Worm (Caenorhabditis elegans) whole organism, young adult: ENCODE results near the gene acs-15.

Experiments
- F33H1.4 ChIP-seq: fragments of 200-800 bp; sonication (Bioruptor generic); IDR thresholded peaks from 2 replicates; pipeline ENCODE4 v1.3.6; 2022; ENCODE audit warnings: missing genetic modification reagents, missing genetic modification characterization, missing compliant biosample characterization
- efl-1 ChIP-seq: fragments of 150-350 bp; optimal IDR thresholded peaks from 2 replicates; lab custom pipeline; 2014; ENCODE audit warnings: missing biosample characterization, missing genetic modification reagents, missing genetic modification characterization
- madf-10 ChIP-seq: sonication (generic microtip); optimal IDR thresholded peaks from 2 replicates; lab custom pipeline; 2016; ENCODE audit warnings: mild to moderate bottlenecking, missing genetic modification characterization, missing compliant biosample characterization
- nhr-80 ChIP-seq: sonication (generic microtip); optimal IDR thresholded peaks from 2 replicates; lab custom pipeline; 2016; ENCODE audit warnings: missing genetic modification characterization, missing compliant biosample characterization
- pha-4 ChIP-seq: fragments of 150-350 bp; sonication (generic microtip); optimal IDR thresholded peaks from 2 replicates; lab custom pipeline; 2014; ENCODE audit warnings: missing biosample characterization, missing genetic modification reagents, missing genetic modification characterization
- sea-2 ChIP-seq: fragments of 200-800 bp; sonication (Bioruptor generic); IDR thresholded peaks from 2 replicates; pipeline ENCODE4 v1.3.6; 2022; ENCODE audit warnings: missing genetic modification characterization, missing compliant biosample characterization
- somi-1 ChIP-seq: fragments of 200-800 bp; sonication (Bioruptor generic); optimal IDR thresholded peaks from 2 replicates; lab custom pipeline; 2018; ENCODE audit warnings: mild to moderate bottlenecking, missing genetic modification characterization, missing compliant biosample characterization
- unc-62 ChIP-seq: fragments of 150-350 bp; optimal IDR thresholded peaks from 2 replicates; lab custom pipeline; 2014; ENCODE audit warnings: missing biosample characterization, missing genetic modification reagents, missing genetic modification characterization

ce11 chrII:960218-960617 lies 27.4 kb downstream of the acs-15 start, which contains the start of the genes C32B5.18 and C32B5.7:
- TF ChIP-seq unc-62 = no peak
- no peak for TF ChIP-seq somi-1 (GFP tag; lab: Kevin White, UChicago)
- TF ChIP-seq efl-1 (GFP tag; lab: Kevin White, UChicago) = no peak
- TF ChIP-seq nhr-80 (tag; lab: Kevin White, UChicago) = no peak
- TF ChIP-seq sea-2 (GFP tag; lab: Robert Waterston, UW) = no peak
- TF ChIP-seq F33H1.4 (GFP tag; lab: Robert Waterston, UW) = no peak
- no peak for TF ChIP-seq pha-4 (tag; lab: Kevin White, UChicago)
- no peak for TF ChIP-seq madf-10 (tag; lab: Kevin White, UChicago)
